Fruit fly (Drosophila melanogaster): ENCODE data around the gene EMC2A.
A peak's percentile ranks its signal among the peaks of the same experiment; 100 is the strongest.

The EMC2A gene

DNA sequence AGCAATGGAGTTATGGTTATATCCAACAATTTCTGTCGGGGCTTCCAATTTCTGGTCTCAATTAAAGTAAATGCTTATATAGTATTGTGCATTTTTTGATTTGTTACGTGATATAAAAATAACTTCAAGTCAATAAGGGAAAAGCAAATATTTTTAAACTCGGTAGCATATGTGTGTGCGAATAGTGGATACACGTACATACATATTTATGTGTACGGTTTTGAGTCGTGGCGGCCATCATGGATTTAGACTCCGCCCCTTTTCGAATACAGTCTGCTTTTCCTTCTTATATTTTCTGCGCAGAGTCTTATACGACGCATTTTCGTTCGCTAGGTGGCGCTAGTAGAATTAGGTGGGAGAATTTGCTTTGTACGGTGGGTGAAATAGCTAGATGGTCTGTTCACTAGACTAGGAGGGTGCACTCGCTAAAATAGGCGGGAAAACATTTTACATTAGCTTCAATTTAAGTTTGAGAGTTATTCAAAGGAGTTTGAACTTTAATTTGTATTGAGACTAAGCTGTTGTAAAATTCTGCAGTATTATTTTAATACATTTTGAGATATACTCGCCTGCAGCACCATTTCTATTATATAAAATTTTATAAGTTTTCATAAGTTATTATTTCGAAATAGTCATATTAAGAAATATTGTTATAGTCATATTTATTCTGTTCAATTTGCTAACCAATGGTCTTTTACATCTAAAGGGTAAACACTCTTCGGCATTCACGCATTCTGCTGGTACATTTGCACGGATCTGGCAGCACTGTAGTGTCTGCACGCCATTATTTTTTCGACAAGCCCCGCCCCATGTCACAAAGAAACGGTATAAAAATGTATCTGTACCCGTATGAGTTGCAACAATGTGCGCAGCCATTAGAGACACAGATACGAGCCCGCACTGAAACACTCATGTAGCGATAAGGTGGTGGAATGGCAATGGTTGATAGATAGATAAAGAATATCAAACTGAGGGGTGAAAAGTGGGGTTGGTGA is 26.2 kb downstream of the EMC2A start (continued):
- TF ChIP-seq CG3032 (tag; optimal IDR thresholded peaks at IDR 0.05): peak; percentile 53
- TF ChIP-seq CG34406 (GFP tag; optimal IDR thresholded peaks at IDR 0.05): peak; percentile 34
- no peak for TF ChIP-seq CG32006 (GFP tag; optimal IDR thresholded peaks at IDR 0.05)
- TF ChIP-seq CG6792 (GFP tag; optimal IDR thresholded peaks at IDR 0.05): peak; percentile 20
- peak; percentile 83 for TF ChIP-seq CG1621 (tag; optimal IDR thresholded peaks at IDR 0.05)
- no peak for TF ChIP-seq vri (GFP tag; optimal IDR thresholded peaks at IDR 0.05)
- TF ChIP-seq Smox (GFP tag; optimal IDR thresholded peaks at IDR 0.05): no peak
- TF ChIP-seq Eip75B (GFP tag; optimal IDR thresholded peaks at IDR 0.05): peak; percentile 39
- no peak for TF ChIP-seq Eip78C (GFP tag)
- TF ChIP-seq Hr39 (GFP tag; optimal IDR thresholded peaks at IDR 0.05): no peak
- no peak for TF ChIP-seq CG16779 (tag; optimal IDR thresholded peaks at IDR 0.05)
- TF ChIP-seq ss (GFP tag; optimal IDR thresholded peaks at IDR 0.05): no peak
- no peak for TF ChIP-seq Sox102F (GFP tag; optimal IDR thresholded peaks at IDR 0.05)
- TF ChIP-seq CG3919 (GFP tag; optimal IDR thresholded peaks at IDR 0.05): no peak
- TF ChIP-seq eg (GFP tag; IDR thresholded peaks at IDR 0.05): peak; percentile 78; the same call in 2 of the 3 replicates
- no peak for TF ChIP-seq CG8119 (GFP tag; IDR thresholded peaks at IDR 0.05)
- TF ChIP-seq CG15336 (GFP tag; IDR thresholded peaks at IDR 0.05): no peak
- TF ChIP-seq CG10669 (GFP tag; optimal IDR thresholded peaks at IDR 0.05): no peak
- peak; percentile 23 for TF ChIP-seq CG31627 (GFP tag; optimal IDR thresholded peaks at IDR 0.05)
- TF ChIP-seq net (GFP tag; optimal IDR thresholded peaks at IDR 0.05): no peak
- TF ChIP-seq Blimp-1 (GFP tag; optimal IDR thresholded peaks at IDR 0.05): peak; percentile 3

DNA sequence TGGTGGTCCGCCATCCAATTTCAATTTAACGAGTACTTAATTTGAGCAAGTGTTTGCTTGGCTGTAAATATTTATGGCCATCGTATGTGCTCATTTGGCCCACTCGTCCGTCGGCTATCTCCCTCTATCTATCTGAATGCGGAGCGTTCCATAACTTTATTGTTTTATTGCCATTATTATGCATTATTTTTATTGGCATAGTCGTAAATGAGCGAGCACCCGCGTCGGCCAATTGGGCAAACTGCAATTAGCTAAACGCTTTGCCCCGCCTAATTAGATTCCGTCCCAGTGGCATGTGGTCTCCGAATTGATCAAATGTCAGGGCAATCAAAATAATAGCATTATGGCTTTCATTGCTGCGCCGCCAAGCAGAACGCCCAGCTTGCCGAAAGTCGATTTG is 33.6 kb downstream of the EMC2A start:
- no peak for TF ChIP-seq Ets21C (GFP tag; optimal IDR thresholded peaks at IDR 0.05)
- no peak for TF ChIP-seq Hr39 (GFP tag; optimal IDR thresholded peaks at IDR 0.05)
- TF ChIP-seq dsx (GFP tag; optimal IDR thresholded peaks at IDR 0.05; ENCODE audit: poor library complexity, severe bottlenecking): no peak
- no peak for TF ChIP-seq net (GFP tag; optimal IDR thresholded peaks at IDR 0.05)
- TF ChIP-seq esn (GFP tag; optimal IDR thresholded peaks at IDR 0.05): no peak
- TF ChIP-seq CG8632 (GFP tag; optimal IDR thresholded peaks at IDR 0.05): no peak
- no peak for TF ChIP-seq cyc (GFP tag; optimal IDR thresholded peaks at IDR 0.05)
- TF ChIP-seq svp (GFP tag): no peak
- no peak for TF ChIP-seq CG11762 (GFP tag; optimal IDR thresholded peaks at IDR 0.05; ENCODE audit: insufficient read depth)

dm6 chr3R:16960219-16960618 is 35.7 kb downstream of the EMC2A start:
- TF ChIP-seq CG6163 (GFP tag; IDR thresholded peaks at IDR 0.05): peak; percentile 39; the same call in 1 of the 3 replicates
- TF ChIP-seq CG6276 (GFP tag; optimal IDR thresholded peaks at IDR 0.05): peak; percentile 55
- TF ChIP-seq dsx (GFP tag; optimal IDR thresholded peaks at IDR 0.05; ENCODE audit: poor library complexity, severe bottlenecking): no peak

DNA sequence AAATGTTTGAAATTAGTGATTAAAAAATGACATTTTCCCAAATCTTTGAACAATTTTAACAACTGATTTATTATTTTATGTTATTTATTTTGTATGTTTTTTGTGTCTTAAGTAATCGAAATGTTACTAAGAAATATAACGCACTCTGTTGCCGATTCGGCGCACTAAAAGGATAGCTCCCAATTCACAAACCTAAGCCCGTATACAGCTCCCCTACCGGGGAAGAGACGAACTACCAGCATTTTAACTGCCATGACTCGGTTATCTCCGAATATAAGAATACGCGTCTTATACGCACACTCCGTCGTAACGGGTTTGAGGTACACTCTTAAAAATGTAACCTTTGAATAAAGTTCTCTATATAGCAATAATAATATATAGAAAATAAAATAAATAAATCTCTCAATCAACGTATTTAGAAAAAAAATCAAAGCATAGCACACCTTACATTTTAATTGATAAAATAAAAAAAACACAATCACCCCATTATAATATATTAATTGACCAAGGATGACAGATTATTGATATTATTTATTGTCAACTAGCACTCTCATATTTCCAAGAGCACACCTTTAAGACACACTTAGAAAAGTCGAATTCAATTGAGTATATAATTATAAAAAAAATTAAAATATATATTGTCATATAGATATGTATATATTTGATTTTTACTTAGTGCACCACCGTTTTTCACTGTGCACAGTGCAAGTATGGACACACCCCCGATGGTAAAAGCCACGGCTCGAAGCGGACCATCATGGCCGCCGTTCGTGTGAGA is 37.9 kb downstream of the EMC2A start:
- TF ChIP-seq Eip75B (GFP tag; optimal IDR thresholded peaks at IDR 0.05) (no peak), CG32006 (GFP tag; optimal IDR thresholded peaks at IDR 0.05) (peak; percentile 93), CG34406 (GFP tag; optimal IDR thresholded peaks at IDR 0.05) (peak; percentile 88), Ets96B (tag; optimal IDR thresholded peaks at IDR 0.05) (peak; percentile 74), CG16779 (tag; optimal IDR thresholded peaks at IDR 0.05) (peak; percentile 51), CG1621 (tag; optimal IDR thresholded peaks at IDR 0.05) (peak; percentile 15), CG11762 (GFP tag; optimal IDR thresholded peaks at IDR 0.05; ENCODE audit: insufficient read depth) (peak; percentile 61), CG8319 (GFP tag; optimal IDR thresholded peaks at IDR 0.05) (peak; percentile 63), Ets21C (GFP tag; optimal IDR thresholded peaks at IDR 0.05) (no peak), CG11902 (GFP tag; optimal IDR thresholded peaks at IDR 0.05) (peak; percentile 13), CG3919 (GFP tag; optimal IDR thresholded peaks at IDR 0.05) (peak; percentile 71), salr (GFP tag; optimal IDR thresholded peaks at IDR 0.05) (peak in 1 of 2 experiments; percentile 87), CG6854 (GFP tag; optimal IDR thresholded peaks at IDR 0.05) (no peak), Sox102F (GFP tag; optimal IDR thresholded peaks at IDR 0.05) (peak; percentile 41), fd59A (GFP tag; optimal IDR thresholded peaks at IDR 0.05) (peak; percentile 44), net (GFP tag; optimal IDR thresholded peaks at IDR 0.05) (peak; percentile 51), Sox15 (GFP tag; optimal IDR thresholded peaks at IDR 0.05) (peak; percentile 55), lz (GFP tag; optimal IDR thresholded peaks at IDR 0.05) (peak; percentile 43), CG9139 (GFP tag; optimal IDR thresholded peaks at IDR 0.05) (peak; percentile 42), fkh (GFP tag; optimal IDR thresholded peaks at IDR 0.05) (peak; percentile 20), CG3032 (tag; optimal IDR thresholded peaks at IDR 0.05) (peak; percentile 85), ss (GFP tag; optimal IDR thresholded peaks at IDR 0.05) (peak; percentile 63 to 82)

Measured in whole organism, prepupa.